Fruit fly (Drosophila melanogaster) whole organism, embryonic: ENCODE data around the gene CG10700.

Experiments
- ATbp ChIP-seq: fragments of 200-800 bp; sonication (Bioruptor generic); optimal IDR thresholded peaks from 2 replicates; lab custom pipeline; 2017; ENCODE audit warnings: missing biosample characterization, mild to moderate bottlenecking, missing genetic modification characterization, missing genetic modification reagents
- Asciz ChIP-seq: fragments of 200-800 bp; sonication (Bioruptor generic); optimal IDR thresholded peaks from 2 replicates; lab custom pipeline; 2017; ENCODE audit warnings: missing biosample characterization, mild to moderate bottlenecking, missing genetic modification characterization, missing genetic modification reagents
- Bteb2 ChIP-seq: fragments of 200-800 bp; sonication (Bioruptor generic); optimal IDR thresholded peaks from 2 replicates; lab custom pipeline; 2016; ENCODE audit warnings: missing biosample characterization, missing genetic modification characterization
- CG10366 ChIP-seq: fragments of 200-800 bp; sonication (Bioruptor generic); IDR thresholded peaks from 2 replicates; pipeline ENCODE4 v1.3.6; 2022; ENCODE audit warnings: missing biosample characterization, missing genetic modification characterization
- CG10462 ChIP-seq: fragments of 200-800 bp; sonication (Bioruptor generic); optimal IDR thresholded peaks from 2 replicates; lab custom pipeline; 2016; ENCODE audit warnings: missing biosample characterization, missing genetic modification characterization
- CG11093 ChIP-seq: fragments of 200-800 bp; sonication (Bioruptor generic); IDR thresholded peaks from 3 replicates; pipeline ENCODE4 v1.3.6; 2022; ENCODE audit warnings: missing biosample characterization, missing genetic modification characterization
- CG12155 ChIP-seq: fragments of 200-800 bp; sonication (Bioruptor generic); optimal IDR thresholded peaks from 3 replicates; lab custom pipeline; 2016; ENCODE audit warnings: missing biosample characterization, missing genetic modification characterization
- CG12391 ChIP-seq: fragments of 200-800 bp; sonication (Bioruptor generic); optimal IDR thresholded peaks from 3 replicates; lab custom pipeline; 2018; ENCODE audit warnings: missing biosample characterization, mild to moderate bottlenecking, missing genetic modification characterization, moderate library complexity
- CG12942 ChIP-seq: fragments of 200-800 bp; sonication (Bioruptor generic); optimal IDR thresholded peaks from 3 replicates; lab custom pipeline; 2016; ENCODE audit warnings: missing biosample characterization, missing genetic modification characterization
- CG14860 ChIP-seq: fragments of 200-800 bp; sonication (Bioruptor generic); IDR thresholded peaks from 3 replicates; pipeline ENCODE4 v1.3.6; 2022; ENCODE audit warnings: missing biosample characterization, missing genetic modification characterization; ENCODE audit not compliant: partially characterized antibody
- CG17568 ChIP-seq: fragments of 200-800 bp; sonication (Bioruptor generic); optimal IDR thresholded peaks from 2 replicates; lab custom pipeline; 2018; ENCODE audit warnings: missing biosample characterization, mild to moderate bottlenecking, missing genetic modification characterization, moderate library complexity
- CG18262 ChIP-seq: fragments of 200-800 bp; optimal IDR thresholded peaks from 3 replicates; lab custom pipeline; 2019; ENCODE audit warnings: missing biosample characterization, mild to moderate bottlenecking, missing genetic modification characterization, moderate library complexity
- CG18619 ChIP-seq: fragments of 200-800 bp; sonication (Bioruptor generic); optimal IDR thresholded peaks from 3 replicates; lab custom pipeline; 2017; ENCODE audit warnings: missing biosample characterization, mild to moderate bottlenecking, missing genetic modification characterization
- CG33213 ChIP-seq: fragments of 200-800 bp; sonication (Bioruptor generic); optimal IDR thresholded peaks from 3 replicates; lab custom pipeline; 2016; ENCODE audit warnings: missing biosample characterization, missing genetic modification characterization
- CG34224 ChIP-seq: fragments of 200-800 bp; sonication (Bioruptor generic); IDR thresholded peaks from 3 replicates; pipeline ENCODE4 v1.3.6; 2022; ENCODE audit warnings: missing biosample characterization, missing genetic modification characterization; ENCODE audit not compliant: partially characterized antibody
- CG3726 ChIP-seq: fragments of 200-800 bp; sonication (Bioruptor generic); IDR thresholded peaks from 3 replicates; pipeline ENCODE4, ENCODE4 v1.3.6; 2022; ENCODE audit warnings: missing biosample characterization, missing genetic modification characterization
- CG5180 ChIP-seq: fragments of 200-800 bp; sonication (Bioruptor generic); optimal IDR thresholded peaks from 3 replicates; lab custom pipeline; 2017; ENCODE audit warnings: missing biosample characterization, missing genetic modification characterization, mild to moderate bottlenecking, moderate library complexity, missing genetic modification reagents
- CG6654 ChIP-seq: fragments of 200-800 bp; sonication (Bioruptor generic); optimal IDR thresholded peaks from 2 replicates; lab custom pipeline; 2017; ENCODE audit warnings: missing biosample characterization, mild to moderate bottlenecking, missing genetic modification characterization
- CG7271 ChIP-seq: fragments of 200-800 bp; sonication (Bioruptor generic); optimal IDR thresholded peaks from 2 replicates; lab custom pipeline; 2018; ENCODE audit warnings: missing biosample characterization, mild to moderate bottlenecking, missing genetic modification characterization, moderate library complexity
- CG7786 ChIP-seq: fragments of 200-800 bp; sonication (Bioruptor generic); optimal IDR thresholded peaks from 2 replicates; lab custom pipeline; 2016; ENCODE audit warnings: missing biosample characterization, missing genetic modification characterization
- CG7963 ChIP-seq: fragments of 200-800 bp; sonication (Bioruptor generic); IDR thresholded peaks from 3 replicates; pipeline ENCODE4 v1.3.6; 2022; ENCODE audit warnings: missing biosample characterization, missing genetic modification characterization; ENCODE audit not compliant: partially characterized antibody
- CG9817 ChIP-seq: fragments of 200-800 bp; sonication (Bioruptor generic); optimal IDR thresholded peaks from 2 replicates; lab custom pipeline; 2018; ENCODE audit warnings: missing biosample characterization, mild to moderate bottlenecking, missing genetic modification characterization, moderate library complexity
- D19A ChIP-seq: fragments of 200-800 bp; optimal IDR thresholded peaks from 3 replicates; lab custom pipeline; 2019; ENCODE audit warnings: missing biosample characterization, mild to moderate bottlenecking, missing genetic modification characterization, moderate library complexity
- Dref ChIP-seq: fragments of 200-800 bp; sonication (Bioruptor generic); IDR thresholded peaks from 2 replicates; pipeline ENCODE4 v1.3.6; 2022; ENCODE audit warnings: missing biosample characterization, missing genetic modification characterization
- Ets65A ChIP-seq: fragments of 200-800 bp; sonication (Bioruptor generic); peaks from one replicate; lab custom pipeline; 2016; ENCODE audit warnings: missing biosample characterization, missing genetic modification characterization
- Gug ChIP-seq: fragments of 200-800 bp; sonication (Bioruptor generic); IDR thresholded peaks from 4 replicates; pipeline ENCODE4 v1.3.6; 2022; ENCODE audit warnings: missing biosample characterization, missing genetic modification characterization
- HHEX ChIP-seq: fragments of 200-800 bp; sonication (Bioruptor generic); optimal IDR thresholded peaks from 3 replicates; lab custom pipeline; 2017; ENCODE audit warnings: missing biosample characterization, mild to moderate bottlenecking, missing genetic modification characterization, missing genetic modification reagents
- HLH3B ChIP-seq: fragments of 200-800 bp; sonication (Bioruptor generic); IDR thresholded peaks from 2 replicates; pipeline ENCODE4 v1.3.6; 2022; ENCODE audit warnings: missing biosample characterization, missing genetic modification characterization
- Hr3 ChIP-seq: fragments of 200-800 bp; sonication (Bioruptor generic); optimal IDR thresholded peaks from 3 replicates; lab custom pipeline; 2016; ENCODE audit warnings: missing biosample characterization, missing genetic modification characterization
- Lhr ChIP-seq: fragments of 200-800 bp; sonication (Bioruptor generic); optimal IDR thresholded peaks from 3 replicates; lab custom pipeline; 2017; ENCODE audit warnings: mild to moderate bottlenecking, missing biosample characterization, missing genetic modification reagents, missing genetic modification characterization
- Ptx1 ChIP-seq: fragments of 200-800 bp; sonication (Bioruptor generic); IDR thresholded peaks from 2 replicates; pipeline ENCODE4 v1.3.6; 2022; ENCODE audit warnings: missing biosample characterization, missing genetic modification characterization
- Six4 ChIP-seq: fragments of 200-800 bp; sonication (Bioruptor generic); optimal IDR thresholded peaks from 2 replicates; lab custom pipeline; 2016; ENCODE audit warnings: missing biosample characterization, missing genetic modification characterization
- ato ChIP-seq: fragments of 200-800 bp; sonication (Bioruptor generic); IDR thresholded peaks from 2 replicates; pipeline ENCODE4 v1.3.6; 2022; ENCODE audit warnings: missing biosample characterization, missing genetic modification characterization; ENCODE audit not compliant: partially characterized antibody
- bowl ChIP-seq: fragments of 200-800 bp; sonication (Bioruptor generic); IDR thresholded peaks from 2 replicates; pipeline ENCODE4 v1.3.6; 2022; ENCODE audit warnings: missing biosample characterization, missing genetic modification characterization
- chm ChIP-seq: fragments of 200-800 bp; sonication (Bioruptor generic); IDR thresholded peaks from 2 replicates; pipeline ENCODE4 v1.3.6; 2022; ENCODE audit warnings: missing biosample characterization, missing genetic modification characterization
- crc ChIP-seq: fragments of 200-800 bp; sonication (Bioruptor generic); optimal IDR thresholded peaks from 2 replicates; lab custom pipeline; 2016; ENCODE audit warnings: missing biosample characterization, missing genetic modification characterization
- crp ChIP-seq, 2 experiments: fragments of 200-800 bp; sonication (Bioruptor generic); optimal IDR thresholded peaks; 2 replicates in 1 of 2; 3 replicates in 1 of 2; lab custom pipeline; 2017; ENCODE audit warnings: missing biosample characterization in 2 of 2, missing genetic modification characterization in 2 of 2, mild to moderate bottlenecking in 1 of 2, moderate library complexity in 1 of 2
- eyg ChIP-seq: fragments of 200-800 bp; sonication (Bioruptor generic); optimal IDR thresholded peaks from 3 replicates; lab custom pipeline; 2016; ENCODE audit warnings: missing biosample characterization, missing genetic modification characterization
- fru ChIP-seq: fragments of >200 bp; optimal IDR thresholded peaks from 2 replicates; lab custom pipeline; 2017
- gce ChIP-seq: fragments of 200-800 bp; sonication (Bioruptor generic); IDR thresholded peaks from 3 replicates; pipeline ENCODE4 v1.3.6; 2022; ENCODE audit warnings: missing biosample characterization, missing genetic modification characterization
- gfzf ChIP-seq: fragments of 200-800 bp; sonication (Bioruptor generic); optimal IDR thresholded peaks from 2 replicates; lab custom pipeline; 2016; ENCODE audit warnings: missing biosample characterization, mild to moderate bottlenecking, missing genetic modification characterization, moderate library complexity
- gro ChIP-seq: fragments of 200-800 bp; sonication (Bioruptor generic); optimal IDR thresholded peaks from 2 replicates; lab custom pipeline; 2016; ENCODE audit warnings: missing biosample characterization, missing genetic modification characterization
- ind ChIP-seq: fragments of 200-800 bp; sonication (Bioruptor generic); optimal IDR thresholded peaks from 3 replicates; lab custom pipeline; 2016; ENCODE audit warnings: missing biosample characterization, missing genetic modification characterization
- lbe ChIP-seq: fragments of 200-800 bp; sonication (Bioruptor generic); optimal IDR thresholded peaks from 2 replicates; lab custom pipeline; 2016; ENCODE audit warnings: missing biosample characterization, mild to moderate bottlenecking, missing genetic modification characterization
- mam ChIP-seq: fragments of 200-800 bp; sonication (Bioruptor generic); optimal IDR thresholded peaks from 3 replicates; lab custom pipeline; 2016; ENCODE audit warnings: missing biosample characterization, missing genetic modification characterization
- nerfin-1 ChIP-seq: fragments of 200-800 bp; sonication (Bioruptor generic); optimal IDR thresholded peaks from 3 replicates; lab custom pipeline; 2019; ENCODE audit warnings: missing biosample characterization, mild to moderate bottlenecking, missing genetic modification characterization, moderate library complexity
- rib ChIP-seq: fragments of 200-800 bp; sonication (Bioruptor generic); IDR thresholded peaks from 2 replicates; pipeline ENCODE4 v1.3.6; 2022; ENCODE audit warnings: missing biosample characterization, missing genetic modification characterization
- slou ChIP-seq: fragments of 200-800 bp; sonication (Bioruptor generic); optimal IDR thresholded peaks from 3 replicates; lab custom pipeline; 2016; ENCODE audit warnings: missing biosample characterization, missing genetic modification characterization
- stc ChIP-seq: fragments of 200-800 bp; sonication (Bioruptor generic); IDR thresholded peaks from 2 replicates; pipeline ENCODE4 v1.3.6; 2022; ENCODE audit warnings: missing biosample characterization, missing genetic modification characterization
- sug ChIP-seq: fragments of 200-800 bp; optimal IDR thresholded peaks from 2 replicates; lab custom pipeline; 2019; ENCODE audit warnings: missing biosample characterization, mild to moderate bottlenecking, missing genetic modification characterization, moderate library complexity
- tll ChIP-seq, 2 experiments: fragments of 200-800 bp in 1 of 2; fragments of >200 bp in 1 of 2; sonication (Bioruptor generic) in 1 of 2; optimal IDR thresholded peaks; 2 replicates each; lab custom pipeline; 2017 to 2019; ENCODE audit warnings: missing biosample characterization in 2 of 2, missing genetic modification characterization in 2 of 2, mild to moderate bottlenecking in 1 of 2, moderate library complexity in 1 of 2
- zen ChIP-seq: fragments of 200-800 bp; sonication (Bioruptor generic); optimal IDR thresholded peaks from 3 replicates; lab custom pipeline; 2018; ENCODE audit warnings: missing biosample characterization, mild to moderate bottlenecking, missing genetic modification characterization, moderate library complexity

Gene CG10700

dm6 chr2L:19048912-19049311 is 29.9 kb downstream of the CG10700 start, which contains the start of gene CG10470 (continued):
- TF ChIP-seq crc (no peak), CG33213 (GFP tag; lab: Kevin White, UChicago) (no peak), CG10366 (GFP tag; lab: Robert Waterston, UW) (no peak), fru (lab: Kevin White, UChicago) (no peak), rib (GFP tag; lab: Robert Waterston, UW) (no peak), mam (no peak), ind (no peak), gce (GFP tag; lab: Robert Waterston, UW) (no peak), Asciz (GFP tag; lab: Kevin White, UChicago) (no peak), CG6654 (GFP tag; lab: Kevin White, UChicago) (no peak), CG11093 (GFP tag; lab: Robert Waterston, UW) (no peak), CG5180 (GFP tag; lab: Kevin White, UChicago) (no peak), CG17568 (GFP tag; lab: Kevin White, UChicago) (no peak), HLH3B (GFP tag; lab: Robert Waterston, UW) (no peak), Six4 (GFP tag; lab: Kevin White, UChicago) (no peak), Ptx1 (GFP tag; lab: Robert Waterston, UW) (no peak), HHEX (GFP tag; lab: Kevin White, UChicago) (no peak), ato (GFP tag; lab: Robert Waterston, UW) (peak; percentile 71), Ets65A (no peak), CG10462 (GFP tag; lab: Kevin White, UChicago) (no peak), Dref (peak; percentile 75), bowl (GFP tag; lab: Robert Waterston, UW) (no peak), stc (GFP tag; lab: Robert Waterston, UW) (no peak), CG18619 (GFP tag; lab: Kevin White, UChicago) (no peak), Lhr (no peak), CG14860 (peak; percentile 79), gfzf (GFP tag; lab: Kevin White, UChicago) (no peak), CG34224 (GFP tag; lab: Robert Waterston, UW) (peak; percentile 84), slou (GFP tag; lab: Kevin White, UChicago) (no peak), Gug (no peak), CG12942 (GFP tag; lab: Kevin White, UChicago) (no peak), CG18262 (tag; lab: Kevin White, UChicago) (peak; percentile 49), sug (tag; lab: Kevin White, UChicago) (peak; percentile 15)

dm6 chr2L:19045111-19045560 is 33.7 kb downstream of the CG10700 start, which contains the start of the genes Ttc19 and Acn:
TSS of gene Ttc19 (minus strand) at chr2L:19045148.
TSS of gene Acn (plus strand) at chr2L:19045355.
- peak; percentile 70 for TF ChIP-seq lbe (GFP tag; lab: Kevin White, UChicago)
- peak; percentile 91 for TF ChIP-seq gro (GFP tag; lab: Kevin White, UChicago)
- TF ChIP-seq CG12391 (tag; lab: Kevin White, UChicago), result peak; percentile 94
- peak; percentile 73 for TF ChIP-seq chm (GFP tag; lab: Robert Waterston, UW)
- peak; percentile 91 for TF ChIP-seq CG7786
- TF ChIP-seq CG12155 (GFP tag; lab: Kevin White, UChicago), result peak; percentile 77
- peak; percentile 62; the same call in 1 of the 3 replicates for TF ChIP-seq CG3726 (GFP tag; lab: Robert Waterston, UW)
- peak; percentile 92 for TF ChIP-seq CG7963
- TF ChIP-seq crp (GFP tag; optimal IDR thresholded peaks at IDR 0.05; lab: Kevin White, UChicago), result peak in 1 of 2 experiments; percentile 58
- TF ChIP-seq CG11093 (GFP tag; lab: Robert Waterston, UW), result peak; percentile 68
- peak; percentile 90 for TF ChIP-seq Bteb2 (GFP tag; lab: Kevin White, UChicago)
- no peak for TF ChIP-seq tll (GFP tag; optimal IDR thresholded peaks at IDR 0.05; lab: Kevin White, UChicago)
- TF ChIP-seq ATbp, result no peak
- TF ChIP-seq CG7271, result peak; percentile 74
- TF ChIP-seq nerfin-1 (tag; lab: Kevin White, UChicago), result peak; percentile 77
- TF ChIP-seq Hr3 (GFP tag; lab: Kevin White, UChicago), result peak; percentile 81
- peak; percentile 88 for TF ChIP-seq CG9817
- TF ChIP-seq eyg (GFP tag; lab: Kevin White, UChicago), result peak; percentile 88
- peak; percentile 83 for TF ChIP-seq zen (tag; lab: Kevin White, UChicago)
- no peak for TF ChIP-seq D19A (tag; lab: Kevin White, UChicago)
